Worm (Caenorhabditis elegans): ENCODE measurements around the gene moc-3.
A peak's percentile ranks its signal among the peaks of the same experiment; 100 is the strongest.

moc-3 gene

ce11 chrIV:8133536-8133935 lies 3.2 kb downstream of the moc-3 start, which contains the start of gene sph-1:
Gene sph-1, minus strand, starts transcription at chrIV:8133558.
- TF ChIP-seq ZK546.5 (tag; optimal IDR thresholded peaks at IDR 0.05), result no peak
- peak; percentile 20 for TF ChIP-seq ztf-7 (tag; optimal IDR thresholded peaks at IDR 0.05)
- peak; percentile 31; the same call in 1 of the 2 replicates for TF ChIP-seq hmg-1.1 (GFP tag; IDR thresholded peaks at IDR 0.05)
- peak in 1 of 2 experiments; percentile 65 for TF ChIP-seq lsy-2 (tag; optimal IDR thresholded peaks at IDR 0.05)
- no peak for TF ChIP-seq ceh-62 (tag; optimal IDR thresholded peaks at IDR 0.05)
- TF ChIP-seq ama-1 (optimal IDR thresholded peaks at IDR 0.05), result peak; percentile 55
- peak; percentile 31 for TF ChIP-seq nhr-6 (tag; optimal IDR thresholded peaks at IDR 0.05)
- TF ChIP-seq nhr-41 (GFP tag; IDR thresholded peaks at IDR 0.05), result no peak
- 0 out of 2 replicates have a peak, but pooled peaks have one; percentile 25 for TF ChIP-seq php-3 (GFP tag; IDR thresholded peaks at IDR 0.05)
- peak; percentile 16 for TF ChIP-seq nhr-77 (tag; optimal IDR thresholded peaks at IDR 0.05)
- TF ChIP-seq pqm-1 (tag; optimal IDR thresholded peaks at IDR 0.05), result peak; percentile 63
- TF ChIP-seq nhr-10 (tag; optimal IDR thresholded peaks at IDR 0.05), result peak; percentile 50
- no peak for TF ChIP-seq attf-4 (tag; optimal IDR thresholded peaks at IDR 0.05)
- TF ChIP-seq mes-2 (tag; optimal IDR thresholded peaks at IDR 0.05; ENCODE audit: poor library complexity, severe bottlenecking), result peak; percentile 52
- peak; percentile 45; the same call in 1 of the 2 replicates for TF ChIP-seq dmd-6 (GFP tag; IDR thresholded peaks at IDR 0.05)
- TF ChIP-seq nhr-102 (tag; optimal IDR thresholded peaks at IDR 0.05), result peak; percentile 49
- no peak for TF ChIP-seq daf-16 (GFP tag; optimal IDR thresholded peaks at IDR 0.05)
- peak; percentile 89 for TF ChIP-seq daf-16 (tag; optimal IDR thresholded peaks at IDR 0.05)
- peak; percentile 15 for TF ChIP-seq mxl-3 (GFP tag; optimal IDR thresholded peaks at IDR 0.05)
- TF ChIP-seq nhr-28 (tag; optimal IDR thresholded peaks at IDR 0.05), result peak; percentile 52
- peak; percentile 61 for TF ChIP-seq T20F7.1 (GFP tag; optimal IDR thresholded peaks at IDR 0.05)
- TF ChIP-seq spr-1 (tag; optimal IDR thresholded peaks at IDR 0.05), result no peak
- no peak for TF ChIP-seq Y75B8A.6 (GFP tag; IDR thresholded peaks at IDR 0.05)
- TF ChIP-seq ZK337.2 (GFP tag; IDR thresholded peaks at IDR 0.05), result no peak
- peak in 1 of 2 experiments; percentile 39 for TF ChIP-seq mdl-1 (tag; optimal IDR thresholded peaks at IDR 0.05)
- TF ChIP-seq hlh-11 (tag; optimal IDR thresholded peaks at IDR 0.05), result peak; percentile 65
- no peak for TF ChIP-seq skn-1 (tag; optimal IDR thresholded peaks at IDR 0.05)
- no peak for TF ChIP-seq saeg-2 (GFP tag; IDR thresholded peaks at IDR 0.05)
- peak; percentile 76 for TF ChIP-seq hlh-30 (tag; optimal IDR thresholded peaks at IDR 0.05; ENCODE audit: insufficient read depth)
- TF ChIP-seq dve-1 (tag; optimal IDR thresholded peaks at IDR 0.05; ENCODE audit: insufficient read depth), result peak; percentile 82
- TF ChIP-seq zfp-2 (tag; optimal IDR thresholded peaks at IDR 0.05), result no peak
- TF ChIP-seq pha-4 (GFP tag; IDR thresholded peaks at IDR 0.05), result no peak; the same call in 1 of the 2 replicates
- peak; percentile 84 for TF ChIP-seq pha-4 (tag; optimal IDR thresholded peaks at IDR 0.05)
- peak; percentile 43 for TF ChIP-seq lin-38 (GFP tag; IDR thresholded peaks at IDR 0.05)
- peak; percentile 75 for TF ChIP-seq mep-1 (tag; optimal IDR thresholded peaks at IDR 0.05)

- TF ChIP-seq dpl-1 (GFP tag; optimal IDR thresholded peaks at IDR 0.05) (peak; percentile 56), egl-43 (GFP tag; IDR thresholded peaks at IDR 0.05) (no peak), lir-3 (tag; optimal IDR thresholded peaks at IDR 0.05) (no peak), nhr-42 (GFP tag; IDR thresholded peaks at IDR 0.05) (no peak), lin-29 (GFP tag; IDR thresholded peaks at IDR 0.05) (no peak), ceh-44 (GFP tag; IDR thresholded peaks at IDR 0.05) (no peak), unc-39 (tag; optimal IDR thresholded peaks at IDR 0.05) (no peak), attf-4 (tag; optimal IDR thresholded peaks at IDR 0.05) (no peak), php-3 (GFP tag; IDR thresholded peaks at IDR 0.05) (no peak), dmd-6 (GFP tag; IDR thresholded peaks at IDR 0.05) (no peak), zag-1 (tag; optimal IDR thresholded peaks at IDR 0.05) (no peak), snpc-4 (tag; optimal IDR thresholded peaks at IDR 0.05) (no peak), Y48G9A.11 (GFP tag; IDR thresholded peaks at IDR 0.05) (no peak), nhr-237 (tag; optimal IDR thresholded peaks at IDR 0.05) (no peak), spr-1 (tag; optimal IDR thresholded peaks at IDR 0.05) (no peak), zfp-3 (GFP tag; conservative IDR thresholded peaks at IDR 0.05) (no peak), daf-16 (GFP tag; optimal IDR thresholded peaks at IDR 0.05) (no peak), daf-16 (tag; optimal IDR thresholded peaks at IDR 0.05) (peak; percentile 55), F49E8.2 (tag; optimal IDR thresholded peaks at IDR 0.05; ENCODE audit: borderline replicate concordance) (no peak), hlh-30 (tag; optimal IDR thresholded peaks at IDR 0.05; ENCODE audit: insufficient read depth) (peak; percentile 82), dmd-8 (GFP tag; IDR thresholded peaks at IDR 0.05) (no peak), nhr-102 (tag; optimal IDR thresholded peaks at IDR 0.05) (no peak), T26A8.4 (GFP tag; IDR thresholded peaks at IDR 0.05) (no peak), mdt-29 (GFP tag; IDR thresholded peaks at IDR 0.05) (no peak), lsy-2 (tag; optimal IDR thresholded peaks at IDR 0.05) (peak in 1 of 2 experiments; percentile 61)
These were observed 5.7 kb downstream of the moc-3 start, which contains the start of the genes isp-1 and islo-1 for ce11 chrIV:8136005-8136512. Gene isp-1, minus strand, starts transcription at chrIV:8136055. Gene islo-1, plus strand, starts transcription at chrIV:8136389.
